Fruit fly (Drosophila melanogaster) S2 (cell line): ENCODE measurements around the gene CG8064.

Experiments used
- CG8478 ChIP-seq: fragments of >200 bp; optimal IDR thresholded peaks from 2 replicates; lab custom pipeline; 2018
- CTCF ChIP-seq, 2 experiments: fragments of >200 bp; optimal IDR thresholded peaks; 2 replicates each; lab custom pipeline; 2018

- TF ChIP-seq CG8478 (lab: Kevin White, UChicago): no peak
- no peak for TF ChIP-seq CTCF (optimal IDR thresholded peaks at IDR 0.05; lab: Kevin White, UChicago)
These were observed 2.5 kb upstream of the CG8064 start for dm6 chr3R:18280866-18281473.
